Worm (Caenorhabditis elegans) whole organism, early embryonic: ENCODE measurements around the gene F17E9.16.

Experiments
- aly-1 ChIP-seq: sonication (generic microtip); optimal IDR thresholded peaks from 2 replicates; lab custom pipeline; 2016; ENCODE audit warnings: missing genetic modification characterization, missing compliant biosample characterization
- ama-1 ChIP-seq: fragments of 150-350 bp; optimal IDR thresholded peaks from 2 replicates; lab custom pipeline; 2014
- ceh-36 ChIP-seq: sonication (generic microtip); optimal IDR thresholded peaks from 2 replicates; lab custom pipeline; 2016; ENCODE audit warnings: missing genetic modification characterization, inconsistent platforms, missing compliant biosample characterization
- ets-7 ChIP-seq: sonication (generic microtip); optimal IDR thresholded peaks from 2 replicates; lab custom pipeline; 2016; ENCODE audit warnings: missing genotype, missing genetic modification characterization, missing compliant biosample characterization
- flt-1 ChIP-seq: fragments of 200-800 bp; sonication (Bioruptor generic); IDR thresholded peaks from 2 replicates; pipeline ENCODE4 v1.3.6; 2022; ENCODE audit warnings: missing genetic modification characterization, missing compliant biosample characterization
- hmbx-1 ChIP-seq: sonication (generic microtip); optimal IDR thresholded peaks from 2 replicates; lab custom pipeline; 2016; ENCODE audit warnings: mild to moderate bottlenecking, missing genetic modification characterization, missing compliant biosample characterization
- hmg-4 ChIP-seq: fragments of 200-800 bp; sonication (Bioruptor generic); optimal IDR thresholded peaks from 2 replicates; lab custom pipeline; 2018; ENCODE audit warnings: mild to moderate bottlenecking, missing genetic modification characterization, missing compliant biosample characterization
- hnd-1 ChIP-seq: sonication (generic microtip); optimal IDR thresholded peaks from 2 replicates; lab custom pipeline; 2016; ENCODE audit warnings: missing genetic modification characterization, missing compliant biosample characterization
- tbx-37 ChIP-seq: fragments of 200-800 bp; sonication (Bioruptor generic); conservative IDR thresholded peaks from 2 replicates; pipeline ENCODE4 v1.3.6; 2022; ENCODE audit warnings: missing genetic modification reagents, missing genetic modification characterization, missing compliant biosample characterization

DNA sequence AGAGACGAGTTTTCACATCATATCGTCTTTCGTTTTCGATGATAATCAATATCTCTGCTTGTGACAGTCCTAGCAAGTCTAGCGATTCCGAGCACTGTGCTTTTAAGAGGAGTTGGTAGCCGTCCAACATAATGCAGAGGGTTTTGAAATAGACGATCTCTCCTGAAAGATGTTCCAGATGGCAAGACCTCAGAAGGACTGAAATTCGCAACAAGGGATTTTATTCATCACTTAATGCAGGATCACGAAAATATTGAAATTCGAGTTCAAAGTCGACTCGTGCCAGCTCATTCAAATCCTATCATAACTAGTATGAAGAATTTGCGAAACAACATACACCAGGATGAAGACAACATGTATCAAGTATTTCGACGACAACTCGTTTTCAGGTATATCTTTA is 25.4 kb downstream of the F17E9.16 start, which contains the start of gene D2096.7:
- TF ChIP-seq tbx-37 (GFP tag; lab: Robert Waterston, UW) (no peak), aly-1 (no peak), hnd-1 (tag; lab: Kevin White, UChicago) (no peak), ama-1 (no peak), hmg-4 (GFP tag; lab: Kevin White, UChicago) (no peak), ceh-36 (tag; lab: Kevin White, UChicago) (no peak), ets-7 (tag; lab: Kevin White, UChicago) (no peak), hmbx-1 (no peak), flt-1 (GFP tag; lab: Robert Waterston, UW) (no peak)
